Worm (Caenorhabditis elegans) whole organism, L1 larva: Measurements from ENCODE around the gene brap-2.

Source experiments
- C16A3.4 ChIP-seq: fragments of 150-350 bp; optimal IDR thresholded peaks from 2 replicates; lab custom pipeline; 2014; ENCODE audit warnings: missing biosample characterization, missing genetic modification characterization
- F16B12.6 ChIP-seq: fragments of 150-350 bp; optimal IDR thresholded peaks from 2 replicates; lab custom pipeline; 2014; ENCODE audit warnings: missing biosample characterization, missing genetic modification characterization
- Y116A8C.19 ChIP-seq: sonication (generic microtip); optimal IDR thresholded peaks from 2 replicates; lab custom pipeline; 2016; ENCODE audit warnings: missing compliant biosample characterization, missing genetic modification characterization, borderline replicate concordance
- ama-1 ChIP-seq: fragments of 150-350 bp; optimal IDR thresholded peaks from 2 replicates; lab custom pipeline; 2014
- blmp-1 ChIP-seq: fragments of 150-350 bp; optimal IDR thresholded peaks from 2 replicates; lab custom pipeline; 2014; ENCODE audit warnings: missing biosample characterization, missing genetic modification characterization
- ceh-63 ChIP-seq: fragments of 200-800 bp; sonication (Bioruptor generic); optimal IDR thresholded peaks from 2 replicates; lab custom pipeline; 2018; ENCODE audit warnings: mild to moderate bottlenecking, missing genetic modification characterization, missing compliant biosample characterization
- ceh-82 ChIP-seq, 3 experiments: fragments of 150-350 bp in 1 of 3; sonication (generic microtip) in 2 of 3; optimal IDR thresholded peaks; 2 replicates each; lab custom pipeline; 2014 to 2017; ENCODE audit warnings: missing biosample characterization in 3 of 3, missing genetic modification characterization in 3 of 3
- ceh-88 ChIP-seq: fragments of 200-800 bp; sonication (Bioruptor generic); IDR thresholded peaks from 2 replicates; pipeline ENCODE4 v1.3.6; 2022; ENCODE audit warnings: missing genetic modification characterization, missing compliant biosample characterization
- dpl-1 ChIP-seq, 3 experiments: fragments of 150-350 bp in 2 of 3; sonication (generic microtip) in 1 of 3; optimal IDR thresholded peaks; 2 replicates each; lab custom pipeline; 2014 to 2017; ENCODE audit warnings: missing biosample characterization in 3 of 3, missing genetic modification characterization in 3 of 3, missing genetic modification reagents in 3 of 3
- dsc-1 ChIP-seq: sonication (generic microtip); optimal IDR thresholded peaks from 2 replicates; lab custom pipeline; 2016; ENCODE audit warnings: mild to moderate bottlenecking, missing genetic modification characterization, missing compliant biosample characterization
- efl-1 ChIP-seq, 4 experiments: fragments of 150-350 bp; optimal IDR thresholded peaks in 3 of 4; peaks in 1 of 4; 1 replicate in 1 of 4; 2 replicates in 3 of 4; lab custom pipeline; 2014; ENCODE audit warnings: missing biosample characterization in 2 of 4, missing genetic modification characterization in 2 of 4, missing genetic modification reagents in 2 of 4
- efl-3 ChIP-seq: fragments of 200-800 bp; sonication (Bioruptor generic); optimal IDR thresholded peaks from 2 replicates; lab custom pipeline; 2018; ENCODE audit warnings: mild to moderate bottlenecking, missing genetic modification characterization, missing compliant biosample characterization
- egl-13 ChIP-seq: sonication (generic microtip); optimal IDR thresholded peaks from 2 replicates; lab custom pipeline; 2016; ENCODE audit warnings: missing genotype, missing genetic modification reagents, missing genetic modification characterization, missing compliant biosample characterization
- egl-27 ChIP-seq, 2 experiments: fragments of 150-350 bp in 1 of 2; sonication (generic microtip); optimal IDR thresholded peaks; 3 replicates each; lab custom pipeline; 2017 to 2018; ENCODE audit warnings: missing biosample characterization in 2 of 2, missing genetic modification characterization in 2 of 2, missing genetic modification reagents in 2 of 2
- elt-2 ChIP-seq: sonication (generic microtip); optimal IDR thresholded peaks from 2 replicates; lab custom pipeline; 2016; ENCODE audit warnings: missing genetic modification characterization, mild to moderate bottlenecking, inconsistent platforms, missing compliant biosample characterization, missing genetic modification reagents
- ets-5 ChIP-seq: fragments of 200-800 bp; sonication (Bioruptor generic); IDR thresholded peaks from 2 replicates; pipeline ENCODE4 v1.3.6; 2022; ENCODE audit warnings: missing genetic modification characterization, missing compliant biosample characterization
- fkh-8 ChIP-seq: sonication (generic microtip); optimal IDR thresholded peaks from 2 replicates; lab custom pipeline; 2016; ENCODE audit warnings: mild to moderate bottlenecking, missing genetic modification characterization, missing compliant biosample characterization
- fos-1 ChIP-seq: fragments of 150-350 bp; optimal IDR thresholded peaks from 2 replicates; lab custom pipeline; 2014; ENCODE audit warnings: missing biosample characterization, missing genetic modification characterization
- hlh-4 ChIP-seq: sonication (generic microtip); optimal IDR thresholded peaks from 2 replicates; lab custom pipeline; 2016; ENCODE audit warnings: mild to moderate bottlenecking, missing genetic modification characterization, missing compliant biosample characterization
- hpl-2 ChIP-seq: fragments of 150-350 bp; optimal IDR thresholded peaks from 2 replicates; lab custom pipeline; 2014; ENCODE audit warnings: missing biosample characterization, missing genetic modification reagents, missing genetic modification characterization
- lin-14 ChIP-seq: fragments of 200-800 bp; sonication (Bioruptor generic); optimal IDR thresholded peaks from 2 replicates; lab custom pipeline; 2018; ENCODE audit warnings: mild to moderate bottlenecking, missing genetic modification characterization, moderate library complexity, missing compliant biosample characterization
- lin-15B ChIP-seq: fragments of 150-350 bp; sonication (generic microtip); optimal IDR thresholded peaks from 3 replicates; lab custom pipeline; 2014; ENCODE audit warnings: missing biosample characterization, missing genetic modification characterization
- lin-35 ChIP-seq, 2 experiments: fragments of 150-350 bp; optimal IDR thresholded peaks; 2 replicates each; lab custom pipeline; 2014; ENCODE audit warnings: missing biosample characterization in 2 of 2, missing genetic modification characterization in 2 of 2, missing genetic modification reagents in 2 of 2
- lin-39 ChIP-seq: fragments of 150-350 bp; optimal IDR thresholded peaks from 2 replicates; lab custom pipeline; 2014; ENCODE audit warnings: missing biosample characterization, missing genetic modification reagents, missing genetic modification characterization
- mab-9 ChIP-seq: fragments of 200-800 bp; sonication (Bioruptor generic); IDR thresholded peaks from 2 replicates; pipeline ENCODE4 v1.3.6; 2022; ENCODE audit warnings: missing genetic modification reagents, missing genetic modification characterization, missing compliant biosample characterization
- mdl-1 ChIP-seq, 2 experiments: fragments of 150-350 bp; optimal IDR thresholded peaks; 2 replicates each; lab custom pipeline; 2014 to 2017; ENCODE audit warnings: missing biosample characterization in 2 of 2, missing genetic modification characterization in 2 of 2, inconsistent platforms in 1 of 2
- nhr-11 ChIP-seq: fragments of 150-350 bp; optimal IDR thresholded peaks from 2 replicates; lab custom pipeline; 2014; ENCODE audit warnings: missing biosample characterization, missing genetic modification characterization
- nhr-19 ChIP-seq: fragments of 200-800 bp; sonication (Bioruptor generic); conservative IDR thresholded peaks from 2 replicates; pipeline ENCODE4 v1.3.6; 2022; ENCODE audit warnings: missing genetic modification characterization, missing compliant biosample characterization
- nhr-20 ChIP-seq: sonication (generic microtip); optimal IDR thresholded peaks from 2 replicates; lab custom pipeline; 2016; ENCODE audit warnings: mild to moderate bottlenecking, missing genetic modification characterization, missing compliant biosample characterization
- nhr-28 ChIP-seq: fragments of 150-350 bp; optimal IDR thresholded peaks from 2 replicates; lab custom pipeline; 2014; ENCODE audit warnings: missing biosample characterization, missing genetic modification characterization
- nhr-71 ChIP-seq: sonication (generic microtip); optimal IDR thresholded peaks from 2 replicates; lab custom pipeline; 2016; ENCODE audit warnings: mild to moderate bottlenecking, missing genetic modification characterization, moderate library complexity, missing compliant biosample characterization
- nhr-76 ChIP-seq: sonication (generic microtip); optimal IDR thresholded peaks from 2 replicates; lab custom pipeline; 2017; ENCODE audit warnings: missing biosample characterization, missing genetic modification characterization
- nhr-77 ChIP-seq: fragments of 150-350 bp; optimal IDR thresholded peaks from 2 replicates; lab custom pipeline; 2014; ENCODE audit warnings: missing biosample characterization, missing genetic modification characterization
- nhr-84 ChIP-seq: sonication (generic microtip); optimal IDR thresholded peaks from 2 replicates; lab custom pipeline; 2017; ENCODE audit warnings: missing biosample characterization, missing genetic modification characterization
- nhr-90 ChIP-seq: sonication (generic microtip); optimal IDR thresholded peaks from 2 replicates; lab custom pipeline; 2016; ENCODE audit warnings: mild to moderate bottlenecking, missing genetic modification characterization, missing compliant biosample characterization; ENCODE audit not compliant: poor library complexity
- pag-3 ChIP-seq: sonication (generic microtip); optimal IDR thresholded peaks from 2 replicates; lab custom pipeline; 2017; ENCODE audit warnings: missing genetic modification characterization, mild to moderate bottlenecking, missing compliant biosample characterization, antibody characterized with exemption, borderline replicate concordance; ENCODE audit not compliant: insufficient read depth
- pqm-1 ChIP-seq: sonication (generic microtip); optimal IDR thresholded peaks from 3 replicates; lab custom pipeline; 2017; ENCODE audit warnings: missing biosample characterization, missing genetic modification characterization
- rnt-1 ChIP-seq: sonication (generic microtip); optimal IDR thresholded peaks from 2 replicates; lab custom pipeline; 2016; ENCODE audit warnings: mild to moderate bottlenecking, missing genetic modification characterization, moderate library complexity, missing compliant biosample characterization
- skn-1 ChIP-seq: fragments of 150-350 bp; optimal IDR thresholded peaks from 2 replicates; lab custom pipeline; 2014; ENCODE audit warnings: missing biosample characterization, missing genetic modification characterization
- snpc-4 ChIP-seq: fragments of 150-350 bp; optimal IDR thresholded peaks from 2 replicates; lab custom pipeline; 2014; ENCODE audit warnings: missing biosample characterization, missing genetic modification characterization
- swsn-7 ChIP-seq: sonication (generic microtip); optimal IDR thresholded peaks from 2 replicates; lab custom pipeline; 2016; ENCODE audit warnings: missing genetic modification characterization, missing compliant biosample characterization
- tlp-1 ChIP-seq: fragments of 150-350 bp; optimal IDR thresholded peaks from 2 replicates; lab custom pipeline; 2014; ENCODE audit warnings: missing biosample characterization, missing genetic modification characterization
- unc-30 ChIP-seq: sonication (generic microtip); optimal IDR thresholded peaks from 2 replicates; lab custom pipeline; 2017; ENCODE audit warnings: missing biosample characterization, missing genetic modification characterization
- unc-86 ChIP-seq: sonication (generic microtip); optimal IDR thresholded peaks from 2 replicates; lab custom pipeline; 2016; ENCODE audit warnings: missing genetic modification characterization, missing compliant biosample characterization
- xbp-1 ChIP-seq: sonication (generic microtip); optimal IDR thresholded peaks from 2 replicates; lab custom pipeline; 2016; ENCODE audit warnings: missing genetic modification characterization, missing compliant biosample characterization
- zag-1 ChIP-seq: fragments of 150-350 bp; optimal IDR thresholded peaks from 2 replicates; lab custom pipeline; 2014; ENCODE audit warnings: missing biosample characterization, missing genetic modification characterization
- zip-4 ChIP-seq: fragments of 200-800 bp; sonication (Bioruptor generic); optimal IDR thresholded peaks from 2 replicates; lab custom pipeline; 2018; ENCODE audit warnings: mild to moderate bottlenecking, missing genetic modification characterization, moderate library complexity, missing compliant biosample characterization

brap-2 gene

DNA sequence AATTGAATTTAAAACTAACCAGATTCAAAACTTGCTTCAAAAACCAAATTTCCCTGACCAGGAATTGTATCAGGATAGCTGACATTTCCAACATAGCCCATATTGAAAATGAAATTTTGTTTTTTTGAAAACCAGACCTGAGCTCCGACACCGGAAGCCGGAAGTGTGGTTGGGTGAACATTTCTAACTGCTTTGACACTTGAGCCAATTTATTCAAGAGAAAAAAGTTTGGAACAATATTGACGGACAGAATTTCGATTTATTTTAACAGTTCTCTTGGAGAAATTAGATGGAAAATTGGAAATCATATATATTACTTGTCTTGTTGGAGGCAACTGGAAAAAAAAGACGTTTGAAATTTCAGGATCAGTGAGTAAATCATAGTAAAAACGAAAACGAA lies 5.8 kb downstream of the brap-2 start, which contains the start of gene ccpp-6:
TSS of gene ccpp-6 (minus strand) at position 101 of the 400 bp plus-strand sequence.
- TF ChIP-seq efl-1 (optimal IDR thresholded peaks at IDR 0.05; lab: Kevin White, UChicago) (no peak), efl-1 (GFP tag; optimal IDR thresholded peaks at IDR 0.05 in 1 of 2; lab: Kevin White, UChicago) (peak in 1 of 2 experiments; percentile 3), snpc-4 (tag; lab: Kevin White, UChicago) (no peak)

DNA sequence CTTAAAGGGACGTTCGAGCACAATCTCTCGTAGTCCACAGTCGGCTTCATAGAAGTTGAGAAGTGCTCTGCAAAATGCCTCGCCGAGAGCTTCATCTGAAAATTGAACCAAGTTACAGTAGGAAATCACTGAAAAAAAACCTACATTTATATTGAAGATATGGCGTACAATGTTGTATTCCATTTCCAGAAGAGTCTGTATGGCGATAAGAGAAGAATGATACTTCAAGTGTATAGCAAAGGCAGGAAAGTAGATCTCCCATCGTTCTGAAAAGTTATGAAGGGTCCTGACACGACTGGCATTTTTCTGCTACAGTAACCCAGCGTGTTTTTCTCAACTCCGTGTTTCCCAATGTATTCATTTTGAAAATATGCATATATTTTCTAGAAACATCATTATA lies 8.7 kb downstream of the brap-2 start:
- TF ChIP-seq lin-35 (GFP tag; optimal IDR thresholded peaks at IDR 0.05; lab: Kevin White, UChicago) (no peak), skn-1 (tag; lab: Kevin White, UChicago) (no peak), nhr-77 (no peak), dpl-1 (GFP tag; optimal IDR thresholded peaks at IDR 0.05; lab: Kevin White, UChicago) (no peak), efl-1 (optimal IDR thresholded peaks at IDR 0.05; lab: Kevin White, UChicago) (no peak), efl-1 (GFP tag; optimal IDR thresholded peaks at IDR 0.05 in 1 of 2; lab: Kevin White, UChicago) (peak in 1 of 2 experiments; percentile 61)

DNA sequence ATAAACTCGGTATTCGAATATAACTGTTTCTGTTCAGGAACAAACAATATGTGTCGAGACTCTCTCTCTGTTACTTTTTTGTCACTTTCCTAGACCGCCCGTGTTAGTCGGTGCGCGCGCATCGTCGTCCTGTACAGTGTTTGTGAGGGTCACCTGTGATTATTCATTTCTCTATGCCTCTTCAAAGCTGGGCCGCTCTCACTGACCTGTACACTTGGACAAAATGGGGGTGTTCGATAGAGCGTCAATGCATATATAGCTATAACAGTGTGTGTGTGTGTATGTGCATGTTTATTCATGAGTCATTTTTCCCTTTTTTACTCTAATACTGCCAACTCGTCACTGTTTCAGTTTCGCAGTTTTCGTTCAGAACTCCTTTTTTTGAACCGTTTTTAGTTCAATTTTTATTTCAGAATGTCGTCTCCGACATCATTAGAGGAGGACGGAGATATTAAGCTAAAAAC lies 13.3 kb downstream of the brap-2 start, which contains the start of gene pkc-3:
TSS of gene pkc-3 (plus strand) at position 414 of the 464 bp plus-strand sequence.
- TF ChIP-seq nhr-77 (peak; percentile 79), lin-15B (tag; lab: Kevin White, UChicago) (peak; percentile 17), C16A3.4 (peak; percentile 60), zip-4 (GFP tag; lab: Kevin White, UChicago) (peak; percentile 18), nhr-28 (tag; lab: Kevin White, UChicago) (no peak), nhr-11 (tag; lab: Kevin White, UChicago) (no peak), nhr-84 (no peak), nhr-19 (GFP tag; lab: Robert Waterston, UW) (peak; percentile 56), xbp-1 (tag; lab: Kevin White, UChicago) (peak; percentile 30), ceh-63 (GFP tag; lab: Kevin White, UChicago) (no peak), unc-86 (tag; lab: Kevin White, UChicago) (no peak), blmp-1 (tag; lab: Kevin White, UChicago) (peak; percentile 84), elt-2 (peak; percentile 68), ceh-82 (tag; optimal IDR thresholded peaks at IDR 0.05; lab: Kevin White, UChicago) (peak in 1 of 3 experiments; percentile 17), mdl-1 (tag; optimal IDR thresholded peaks at IDR 0.05; lab: Kevin White, UChicago) (peak in 1 of 2 experiments; percentile 36), nhr-71 (tag; lab: Kevin White, UChicago) (peak; percentile 71), nhr-90 (tag; lab: Kevin White, UChicago) (peak; percentile 77), hpl-2 (peak; percentile 67), lin-14 (GFP tag; lab: Kevin White, UChicago) (peak; percentile 83), nhr-20 (tag; lab: Kevin White, UChicago) (peak; percentile 81), skn-1 (tag; lab: Kevin White, UChicago) (peak; percentile 51), egl-13 (no peak), ets-5 (GFP tag; lab: Robert Waterston, UW) (no peak), zag-1 (tag; lab: Kevin White, UChicago) (no peak), efl-1 (optimal IDR thresholded peaks at IDR 0.05; lab: Kevin White, UChicago) (peak; percentile 53 to 54), efl-1 (GFP tag; optimal IDR thresholded peaks at IDR 0.05 in 1 of 2; lab: Kevin White, UChicago) (peak; percentile 21 to 95), Y116A8C.19 (tag; lab: Kevin White, UChicago) (no peak), egl-27 (tag; optimal IDR thresholded peaks at IDR 0.05; lab: Kevin White, UChicago) (no peak), rnt-1 (tag; lab: Kevin White, UChicago) (peak; percentile 16), pag-3 (tag; lab: Kevin White, UChicago) (no peak), nhr-76 (tag; lab: Kevin White, UChicago) (no peak), F16B12.6 (tag; lab: Kevin White, UChicago) (no peak), lin-35 (GFP tag; optimal IDR thresholded peaks at IDR 0.05; lab: Kevin White, UChicago) (peak; percentile 25 to 81), hlh-4 (no peak), lin-39 (tag; lab: Kevin White, UChicago) (no peak), ama-1 (lab: Kevin White, UChicago) (peak; percentile 91), tlp-1 (no peak), fkh-8 (no peak), dsc-1 (tag; lab: Kevin White, UChicago) (no peak), mab-9 (no peak), fos-1 (peak; percentile 10), pqm-1 (tag; lab: Kevin White, UChicago) (no peak), unc-30 (tag; lab: Kevin White, UChicago) (no peak), swsn-7 (peak; percentile 50), ceh-88 (GFP tag; lab: Robert Waterston, UW) (no peak), efl-3 (GFP tag; lab: Kevin White, UChicago) (no peak)
